Fruit fly (Drosophila melanogaster): Measurements from ENCODE around the gene RpS21.
A peak's percentile ranks its signal among the peaks of the same experiment; 100 is the strongest.

Gene RpS21

dm6 chr2L:2897024-2897549 is 41.2 kb downstream of the RpS21 start:
- TF ChIP-seq CG1620 (GFP tag; optimal IDR thresholded peaks at IDR 0.05) = no peak
- TF ChIP-seq Hr96 (GFP tag; optimal IDR thresholded peaks at IDR 0.05) = no peak
- TF ChIP-seq CG5204 (GFP tag; optimal IDR thresholded peaks at IDR 0.05) = no peak
- TF ChIP-seq ovo (GFP tag; optimal IDR thresholded peaks at IDR 0.05) = no peak
- peak; percentile 7 for TF ChIP-seq tj (GFP tag; optimal IDR thresholded peaks at IDR 0.05)
- TF ChIP-seq cic (GFP tag; optimal IDR thresholded peaks at IDR 0.05) = no peak
- TF ChIP-seq CG14711 (tag; optimal IDR thresholded peaks at IDR 0.05) = peak; percentile 8
- peak; percentile 56 for TF ChIP-seq CG33017 (tag; optimal IDR thresholded peaks at IDR 0.05)
- TF ChIP-seq Crg-1 (GFP tag; optimal IDR thresholded peaks at IDR 0.05) = no peak
- no peak for TF ChIP-seq pad (GFP tag; optimal IDR thresholded peaks at IDR 0.05)
- no peak for TF ChIP-seq CG12768 (GFP tag; optimal IDR thresholded peaks at IDR 0.05)
- no peak for TF ChIP-seq bab1 (GFP tag; optimal IDR thresholded peaks at IDR 0.05)
- TF ChIP-seq Clk (GFP tag; optimal IDR thresholded peaks at IDR 0.05) = no peak
- no peak for TF ChIP-seq cnc (optimal IDR thresholded peaks at IDR 0.05)
- TF ChIP-seq CG7045 (GFP tag; optimal IDR thresholded peaks at IDR 0.05) = peak; percentile 50
- no peak for TF ChIP-seq toe (GFP tag; optimal IDR thresholded peaks at IDR 0.05)
- TF ChIP-seq CG11617 (GFP tag; optimal IDR thresholded peaks at IDR 0.05) = peak; percentile 9
- peak; percentile 44 for TF ChIP-seq CG7101 (tag; optimal IDR thresholded peaks at IDR 0.05)
- no peak for TF ChIP-seq kay (GFP tag; ENCODE audit: borderline replicate concordance)
- no peak for TF ChIP-seq Mnt (GFP tag; optimal IDR thresholded peaks at IDR 0.05)

DNA sequence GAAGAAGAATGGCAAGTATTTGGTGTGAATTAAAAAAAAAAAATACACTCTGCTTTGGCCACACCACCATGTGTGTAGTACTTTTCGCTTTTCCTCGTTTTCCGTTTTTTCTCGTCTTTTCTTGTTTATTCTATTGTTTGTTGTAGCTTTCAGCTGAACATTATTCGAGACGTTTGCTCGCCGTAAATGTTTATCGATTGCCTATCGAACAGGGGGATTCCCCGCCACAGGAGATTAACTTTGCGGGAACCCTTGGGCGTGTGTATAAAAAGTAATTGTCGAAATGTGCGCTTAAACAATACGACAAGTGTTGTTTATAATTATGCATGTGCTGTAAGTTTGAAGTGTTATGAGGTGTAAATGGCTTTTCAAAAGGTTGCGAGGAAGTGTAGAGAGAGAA is 41.8 kb downstream of the RpS21 start:
- TF ChIP-seq ovo (GFP tag; optimal IDR thresholded peaks at IDR 0.05) (no peak), CG1620 (GFP tag; optimal IDR thresholded peaks at IDR 0.05) (no peak), CG14711 (tag; optimal IDR thresholded peaks at IDR 0.05) (no peak), toe (GFP tag; optimal IDR thresholded peaks at IDR 0.05) (no peak), Mnt (GFP tag; optimal IDR thresholded peaks at IDR 0.05) (no peak), CG11617 (GFP tag; optimal IDR thresholded peaks at IDR 0.05) (no peak), CG5204 (GFP tag; optimal IDR thresholded peaks at IDR 0.05) (no peak), CG7045 (GFP tag; optimal IDR thresholded peaks at IDR 0.05) (no peak), CG33017 (tag; optimal IDR thresholded peaks at IDR 0.05) (no peak), cic (GFP tag; optimal IDR thresholded peaks at IDR 0.05) (no peak), Clk (GFP tag; optimal IDR thresholded peaks at IDR 0.05) (no peak), bab1 (GFP tag; optimal IDR thresholded peaks at IDR 0.05) (no peak)

DNA sequence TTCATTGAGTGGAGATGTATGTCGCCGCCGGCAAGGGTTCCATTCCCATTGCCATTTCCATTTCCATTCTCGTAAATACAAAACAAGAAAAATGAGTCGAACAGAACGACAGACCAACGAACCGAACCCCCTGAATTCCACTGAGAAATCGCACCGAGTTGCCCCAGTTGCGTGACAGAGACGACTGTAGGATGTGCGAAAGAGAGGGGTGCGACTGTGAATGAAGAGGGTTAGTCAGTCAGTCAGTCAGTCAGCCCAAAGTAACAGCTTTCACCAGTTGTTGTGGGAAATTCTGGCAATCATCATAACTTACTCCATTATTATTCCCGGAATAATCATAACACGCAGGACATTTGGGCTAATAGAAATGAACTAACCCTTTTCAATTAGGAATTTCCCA is 42.4 kb downstream of the RpS21 start:
- TF ChIP-seq cnc (optimal IDR thresholded peaks at IDR 0.05) (no peak), Hr96 (GFP tag; optimal IDR thresholded peaks at IDR 0.05) (no peak), cic (GFP tag; optimal IDR thresholded peaks at IDR 0.05) (no peak), kay (GFP tag; ENCODE audit: borderline replicate concordance) (no peak), CG5204 (GFP tag; optimal IDR thresholded peaks at IDR 0.05) (no peak), CG14711 (tag; optimal IDR thresholded peaks at IDR 0.05) (no peak), tj (GFP tag; optimal IDR thresholded peaks at IDR 0.05) (no peak), Mnt (GFP tag; optimal IDR thresholded peaks at IDR 0.05) (no peak), CG11617 (GFP tag; optimal IDR thresholded peaks at IDR 0.05) (no peak), ovo (GFP tag; optimal IDR thresholded peaks at IDR 0.05) (no peak), CG1620 (GFP tag; optimal IDR thresholded peaks at IDR 0.05) (no peak), pad (GFP tag; optimal IDR thresholded peaks at IDR 0.05) (no peak), CG7101 (tag; optimal IDR thresholded peaks at IDR 0.05) (no peak), CG33017 (tag; optimal IDR thresholded peaks at IDR 0.05) (no peak), bab1 (GFP tag; optimal IDR thresholded peaks at IDR 0.05) (no peak), Clk (GFP tag; optimal IDR thresholded peaks at IDR 0.05) (no peak), Crg-1 (GFP tag; optimal IDR thresholded peaks at IDR 0.05) (no peak)

dm6 chr2L:2900392-2901028 is 44.6 kb downstream of the RpS21 start:
- no peak for TF ChIP-seq kay (GFP tag; ENCODE audit: borderline replicate concordance)
- no peak for TF ChIP-seq CG11617 (GFP tag; optimal IDR thresholded peaks at IDR 0.05)
- no peak for TF ChIP-seq CG5204 (GFP tag; optimal IDR thresholded peaks at IDR 0.05)
- no peak for TF ChIP-seq Hr96 (GFP tag; optimal IDR thresholded peaks at IDR 0.05)
- no peak for TF ChIP-seq toe (GFP tag; optimal IDR thresholded peaks at IDR 0.05)
- no peak for TF ChIP-seq CG14711 (tag; optimal IDR thresholded peaks at IDR 0.05)
- no peak for TF ChIP-seq pad (GFP tag; optimal IDR thresholded peaks at IDR 0.05)
- TF ChIP-seq CG7045 (GFP tag; optimal IDR thresholded peaks at IDR 0.05) = no peak
- peak; percentile 3 for TF ChIP-seq Mnt (GFP tag; optimal IDR thresholded peaks at IDR 0.05)
- TF ChIP-seq cic (GFP tag; optimal IDR thresholded peaks at IDR 0.05) = peak; percentile 62
- peak; percentile 3 for TF ChIP-seq Clk (GFP tag; optimal IDR thresholded peaks at IDR 0.05)
- TF ChIP-seq ovo (GFP tag; optimal IDR thresholded peaks at IDR 0.05) = no peak
- peak; percentile 31 for TF ChIP-seq CG12768 (GFP tag; optimal IDR thresholded peaks at IDR 0.05)
- peak; percentile 84 for TF ChIP-seq tj (GFP tag; optimal IDR thresholded peaks at IDR 0.05)
- no peak for TF ChIP-seq CG7101 (tag; optimal IDR thresholded peaks at IDR 0.05)
- TF ChIP-seq bab1 (GFP tag; optimal IDR thresholded peaks at IDR 0.05) = no peak
- TF ChIP-seq CG33017 (tag; optimal IDR thresholded peaks at IDR 0.05) = no peak
- no peak for TF ChIP-seq cnc (optimal IDR thresholded peaks at IDR 0.05)

dm6 chr2L:2901445-2901844 is 45.6 kb downstream of the RpS21 start:
- TF ChIP-seq Crg-1 (GFP tag; optimal IDR thresholded peaks at IDR 0.05) (no peak), Mnt (GFP tag; optimal IDR thresholded peaks at IDR 0.05) (no peak), CG11617 (GFP tag; optimal IDR thresholded peaks at IDR 0.05) (no peak)

- TF ChIP-seq CG7045 (GFP tag; optimal IDR thresholded peaks at IDR 0.05) (no peak), kay (GFP tag; ENCODE audit: borderline replicate concordance) (no peak), CG33017 (tag; optimal IDR thresholded peaks at IDR 0.05) (no peak), CG5204 (GFP tag; optimal IDR thresholded peaks at IDR 0.05) (no peak), toe (GFP tag; optimal IDR thresholded peaks at IDR 0.05) (no peak), CG7101 (tag; optimal IDR thresholded peaks at IDR 0.05) (no peak)
Observed at dm6 chr2L:2903649-2904048, 47.8 kb downstream of the RpS21 start.

Measured in whole organism, adult.